Worm (Caenorhabditis elegans): ENCODE measurements around the gene F26D11.13.

The F26D11.13 gene

ce11 chrV:8000929-8001513, 46.6 kb upstream of the F26D11.13 start, which contains the start of gene Y97E10AR.1 (continued):
- TF ChIP-seq mes-2 (tag; optimal IDR thresholded peaks at IDR 0.05; ENCODE audit: poor library complexity, severe bottlenecking) (peak; percentile 42), mep-1 (tag; optimal IDR thresholded peaks at IDR 0.05) (peak; percentile 84), unc-130 (GFP tag; optimal IDR thresholded peaks at IDR 0.05) (no peak), dve-1 (tag; optimal IDR thresholded peaks at IDR 0.05; ENCODE audit: insufficient read depth) (peak; percentile 73), zip-2 (tag; optimal IDR thresholded peaks at IDR 0.05) (no peak), daf-16 (GFP tag; optimal IDR thresholded peaks at IDR 0.05) (peak in 1 of 2 experiments; percentile 75), daf-16 (tag; optimal IDR thresholded peaks at IDR 0.05) (peak; percentile 87), pqm-1 (tag; optimal IDR thresholded peaks at IDR 0.05) (peak; percentile 63), hlh-30 (tag; optimal IDR thresholded peaks at IDR 0.05; ENCODE audit: insufficient read depth) (peak; percentile 95), F26F4.8 (GFP tag; conservative IDR thresholded peaks at IDR 0.05) (no peak), nhr-77 (tag; optimal IDR thresholded peaks at IDR 0.05) (peak; percentile 76), ceh-20 (GFP tag; IDR thresholded peaks at IDR 0.05) (no peak), zfp-2 (tag; optimal IDR thresholded peaks at IDR 0.05) (no peak), tra-1 (GFP tag; IDR thresholded peaks at IDR 0.05) (0 out of 2 replicates have a peak, but pooled peaks have one; percentile 28), F49E8.2 (tag; optimal IDR thresholded peaks at IDR 0.05; ENCODE audit: borderline replicate concordance) (no peak), ctbp-1 (GFP tag; IDR thresholded peaks at IDR 0.05) (peak; percentile 83), hmg-1.1 (GFP tag; IDR thresholded peaks at IDR 0.05) (peak; percentile 85)

- TF ChIP-seq nhr-48 (tag; optimal IDR thresholded peaks at IDR 0.05) = no peak
- TF ChIP-seq snpc-4 (tag; optimal IDR thresholded peaks at IDR 0.05) = no peak
- TF ChIP-seq mep-1 (tag; optimal IDR thresholded peaks at IDR 0.05) = no peak
- TF ChIP-seq Y75B8A.6 (GFP tag; IDR thresholded peaks at IDR 0.05) = no peak
- no peak for TF ChIP-seq skn-1 (tag; optimal IDR thresholded peaks at IDR 0.05)
- TF ChIP-seq php-3 (GFP tag; IDR thresholded peaks at IDR 0.05) = no peak
- TF ChIP-seq F49E8.2 (tag; optimal IDR thresholded peaks at IDR 0.05; ENCODE audit: borderline replicate concordance) = no peak
- no peak for TF ChIP-seq zip-11 (GFP tag; IDR thresholded peaks at IDR 0.05)
- no peak for TF ChIP-seq fkh-10 (GFP tag; optimal IDR thresholded peaks at IDR 0.05)
- TF ChIP-seq T26A8.4 (GFP tag; IDR thresholded peaks at IDR 0.05) = no peak
- no peak for TF ChIP-seq attf-4 (tag; optimal IDR thresholded peaks at IDR 0.05)
- no peak for TF ChIP-seq nhr-102 (tag; optimal IDR thresholded peaks at IDR 0.05)
- no peak for TF ChIP-seq Y5F2A.4 (GFP tag; optimal IDR thresholded peaks at IDR 0.05)
- TF ChIP-seq D1046.2 (GFP tag; IDR thresholded peaks at IDR 0.05) = no peak
- no peak for TF ChIP-seq ztf-7 (tag; optimal IDR thresholded peaks at IDR 0.05)
- TF ChIP-seq lin-39 (tag; optimal IDR thresholded peaks at IDR 0.05) = no peak
- TF ChIP-seq nhr-237 (tag; optimal IDR thresholded peaks at IDR 0.05) = no peak
- TF ChIP-seq ctbp-1 (GFP tag; IDR thresholded peaks at IDR 0.05) = no peak
Observed at ce11 chrV:7995878-7996277, 41.4 kb upstream of the F26D11.13 start, which contains the start of gene Y97E10AR.2. TSS of gene Y97E10AR.2 (plus strand) at chrV:7996178.

- no peak for TF ChIP-seq lin-39 (tag; optimal IDR thresholded peaks at IDR 0.05)
- TF ChIP-seq ceh-62 (tag; optimal IDR thresholded peaks at IDR 0.05) = no peak
- no peak for TF ChIP-seq lin-1 (GFP tag; IDR thresholded peaks at IDR 0.05)
- TF ChIP-seq daf-12 (tag; optimal IDR thresholded peaks at IDR 0.05) = no peak
- TF ChIP-seq dpl-1 (GFP tag; optimal IDR thresholded peaks at IDR 0.05) = no peak
- TF ChIP-seq Y5F2A.4 (GFP tag; optimal IDR thresholded peaks at IDR 0.05) = no peak
- TF ChIP-seq zfp-2 (tag; optimal IDR thresholded peaks at IDR 0.05) = no peak
- TF ChIP-seq T20F7.1 (GFP tag; optimal IDR thresholded peaks at IDR 0.05) = no peak
- no peak for TF ChIP-seq F49E8.2 (tag; optimal IDR thresholded peaks at IDR 0.05; ENCODE audit: borderline replicate concordance)
- no peak for TF ChIP-seq Y75B8A.6 (GFP tag; IDR thresholded peaks at IDR 0.05)
- no peak for TF ChIP-seq nhr-111 (GFP tag; optimal IDR thresholded peaks at IDR 0.05)
- TF ChIP-seq madf-9 (GFP tag; conservative IDR thresholded peaks at IDR 0.05) = no peak
- TF ChIP-seq lin-29 (GFP tag; IDR thresholded peaks at IDR 0.05) = no peak
- no peak for TF ChIP-seq skn-1 (tag; optimal IDR thresholded peaks at IDR 0.05)
- TF ChIP-seq arid-1 (GFP tag; conservative IDR thresholded peaks at IDR 0.05) = no peak
- TF ChIP-seq cey-2 (tag; optimal IDR thresholded peaks at IDR 0.05; ENCODE audit: borderline replicate concordance, insufficient read depth) = no peak
- TF ChIP-seq lin-13 (GFP tag; optimal IDR thresholded peaks at IDR 0.05) = no peak
- TF ChIP-seq rbr-2 (tag; optimal IDR thresholded peaks at IDR 0.05) = no peak
- no peak for TF ChIP-seq hif-1 (tag; optimal IDR thresholded peaks at IDR 0.05)
- TF ChIP-seq nhr-77 (tag; optimal IDR thresholded peaks at IDR 0.05) = no peak
Observed at ce11 chrV:7995165-7995564, 40.7 kb upstream of the F26D11.13 start.

Measured in whole organism, L4 larva.